Worm (Caenorhabditis elegans) whole organism, L2 larva: ENCODE measurements around the gene C23G10.5.

Source experiments
- R02D3.7 ChIP-seq: fragments of 150-350 bp; optimal IDR thresholded peaks from 2 replicates; lab custom pipeline; 2014; ENCODE audit warnings: missing biosample characterization, missing genetic modification characterization
- ceh-82 ChIP-seq: fragments of 150-350 bp; optimal IDR thresholded peaks from 2 replicates; lab custom pipeline; 2014; ENCODE audit warnings: missing biosample characterization, missing genetic modification characterization
- elt-1 ChIP-seq: fragments of 150-350 bp; optimal IDR thresholded peaks from 2 replicates; lab custom pipeline; 2014; ENCODE audit warnings: missing biosample characterization, missing genetic modification characterization
- nhr-77 ChIP-seq: fragments of 150-350 bp; optimal IDR thresholded peaks from 2 replicates; lab custom pipeline; 2014; ENCODE audit warnings: missing biosample characterization, missing genetic modification characterization
- unc-39 ChIP-seq: fragments of 150-350 bp; optimal IDR thresholded peaks from 2 replicates; lab custom pipeline; 2014; ENCODE audit warnings: missing biosample characterization, missing genetic modification characterization
- unc-62 ChIP-seq: fragments of 150-350 bp; optimal IDR thresholded peaks from 2 replicates; lab custom pipeline; 2014; ENCODE audit warnings: missing biosample characterization, missing genetic modification reagents, missing genetic modification characterization

ce11 chrIII:6145309-6145708 lies 45.6 kb upstream of the C23G10.5 start:
- no peak for TF ChIP-seq unc-62 (GFP tag; lab: Kevin White, UChicago)
- TF ChIP-seq ceh-82 (tag; lab: Kevin White, UChicago): no peak
- no peak for TF ChIP-seq elt-1 (tag; lab: Kevin White, UChicago)
- no peak for TF ChIP-seq nhr-77 (tag; lab: Kevin White, UChicago)
- no peak for TF ChIP-seq R02D3.7 (tag; lab: Kevin White, UChicago)
- no peak for TF ChIP-seq unc-39 (tag; lab: Kevin White, UChicago)
